ENCODE assay signal across 4 fruit fly cellular contexts in genomic region chrX:15501706-15502267, dm6.
TF ChIP-seq lines count a peak whose summit lies in the region.

No protein-coding gene starts in this region.

- no peak for TF ChIP-seq CTCF in whole organism, embryonic (GFP tag; optimal IDR thresholded peaks at IDR 0.05; lab: Kevin White, UChicago)

TF ChIP-seq in whole organism, adult, 20 proteins besides CTCF, POLR2A, EP300 and RAD21:
- TF ChIP-seq tj (GFP tag; optimal IDR thresholded peaks at IDR 0.05; lab: Kevin White, UChicago) (peak; percentile 26), cic (GFP tag; optimal IDR thresholded peaks at IDR 0.05; lab: Kevin White, UChicago) (no peak), CG12768 (GFP tag; optimal IDR thresholded peaks at IDR 0.05; lab: Kevin White, UChicago) (no peak), CG1620 (GFP tag; optimal IDR thresholded peaks at IDR 0.05; lab: Kevin White, UChicago) (no peak), Clk (GFP tag; optimal IDR thresholded peaks at IDR 0.05; lab: Kevin White, UChicago) (no peak), bab1 (GFP tag; optimal IDR thresholded peaks at IDR 0.05; lab: Kevin White, UChicago) (no peak), ovo (GFP tag; optimal IDR thresholded peaks at IDR 0.05; lab: Kevin White, UChicago) (no peak), toe (GFP tag; optimal IDR thresholded peaks at IDR 0.05; lab: Kevin White, UChicago) (no peak)

TF ChIP-seq in whole organism, embryonic, 481 proteins besides CTCF, POLR2A, EP300 and RAD21 (continues in another document):
- TF ChIP-seq CG10431 (GFP tag; optimal IDR thresholded peaks at IDR 0.05; lab: Kevin White, UChicago) (peak; percentile 19), lab (GFP tag; optimal IDR thresholded peaks at IDR 0.05; lab: Kevin White, UChicago) (peak; percentile 60), Mes4 (GFP tag; optimal IDR thresholded peaks at IDR 0.05; lab: Kevin White, UChicago) (no peak), Meics (GFP tag; optimal IDR thresholded peaks at IDR 0.05; lab: Kevin White, UChicago) (peak; percentile 21), Pdp1 (GFP tag; optimal IDR thresholded peaks at IDR 0.05; lab: Kevin White, UChicago) (no peak), CG7963 (GFP tag; IDR thresholded peaks at IDR 0.05; lab: Robert Waterston, UW; ENCODE audit: partially characterized antibody) (no peak), CG10543 (GFP tag; optimal IDR thresholded peaks at IDR 0.05; lab: Kevin White, UChicago) (peak; percentile 6), sens (GFP tag; lab: Kevin White, UChicago) (peak; percentile 37), nerfin-1 (tag; optimal IDR thresholded peaks at IDR 0.05; lab: Kevin White, UChicago) (no peak), Taf1 (GFP tag; IDR thresholded peaks at IDR 0.05; lab: Robert Waterston, UW) (no peak), CG12769 (tag; optimal IDR thresholded peaks at IDR 0.05; lab: Kevin White, UChicago) (peak; percentile 5), HHEX (GFP tag; optimal IDR thresholded peaks at IDR 0.05; lab: Kevin White, UChicago) (peak; percentile 22), Dfd (GFP tag; optimal IDR thresholded peaks at IDR 0.05; lab: Kevin White, UChicago) (no peak), D19A (tag; optimal IDR thresholded peaks at IDR 0.05; lab: Kevin White, UChicago) (peak; percentile 74), zfh1 (GFP tag; IDR thresholded peaks at IDR 0.05; lab: Robert Waterston, UW) (no peak), MTF-1 (GFP tag; optimal IDR thresholded peaks at IDR 0.05; lab: Kevin White, UChicago; ENCODE audit: borderline replicate concordance) (peak; percentile 14), CG8944 (GFP tag; optimal IDR thresholded peaks at IDR 0.05; lab: Kevin White, UChicago) (no peak), Deaf1 (tag; optimal IDR thresholded peaks at IDR 0.05; lab: Kevin White, UChicago) (peak; percentile 14), CG34376 (GFP tag; optimal IDR thresholded peaks at IDR 0.05; lab: Kevin White, UChicago) (peak; percentile 28), CG8388 (GFP tag; optimal IDR thresholded peaks at IDR 0.05; lab: Kevin White, UChicago) (no peak), kni (GFP tag; optimal IDR thresholded peaks at IDR 0.05; lab: Kevin White, UChicago) (peak; percentile 31), grn (GFP tag; optimal IDR thresholded peaks at IDR 0.05; lab: Kevin White, UChicago) (peak; percentile 37), Oli (tag; optimal IDR thresholded peaks at IDR 0.05; lab: Kevin White, UChicago) (no peak), Med (GFP tag; lab: Kevin White, UChicago) (peak; percentile 68), Hmr (GFP tag; optimal IDR thresholded peaks at IDR 0.05; lab: Kevin White, UChicago) (peak; percentile 6), CG18599 (GFP tag; optimal IDR thresholded peaks at IDR 0.05; lab: Kevin White, UChicago) (peak; percentile 24), al (GFP tag; IDR thresholded peaks at IDR 0.05; lab: Robert Waterston, UW) (no peak), CG16815 (GFP tag; optimal IDR thresholded peaks at IDR 0.05; lab: Kevin White, UChicago) (no peak), CG12391 (tag; optimal IDR thresholded peaks at IDR 0.05; lab: Kevin White, UChicago) (no peak)

TF ChIP-seq in whole organism, prepupa, 60 proteins besides CTCF, POLR2A, EP300 and RAD21:
- TF ChIP-seq CG8119 (GFP tag; IDR thresholded peaks at IDR 0.05; lab: Robert Waterston, UW) = no peak
- TF ChIP-seq achi (GFP tag; optimal IDR thresholded peaks at IDR 0.05; lab: Kevin White, UChicago) = no peak
- no peak for TF ChIP-seq CG1621 (tag; optimal IDR thresholded peaks at IDR 0.05; lab: Kevin White, UChicago)
- TF ChIP-seq Hr38 (GFP tag; optimal IDR thresholded peaks at IDR 0.05; lab: Kevin White, UChicago) = no peak
- no peak for TF ChIP-seq dsx (GFP tag; optimal IDR thresholded peaks at IDR 0.05; lab: Kevin White, UChicago; ENCODE audit: poor library complexity, severe bottlenecking)
- TF ChIP-seq cyc (GFP tag; optimal IDR thresholded peaks at IDR 0.05; lab: Kevin White, UChicago) = no peak
- no peak for TF ChIP-seq Blimp-1 (GFP tag; optimal IDR thresholded peaks at IDR 0.05; lab: Kevin White, UChicago)
- TF ChIP-seq net (GFP tag; optimal IDR thresholded peaks at IDR 0.05; lab: Kevin White, UChicago) = no peak
- TF ChIP-seq svp (GFP tag; lab: Kevin White, UChicago) = peak; percentile 76
- TF ChIP-seq spab (GFP tag; optimal IDR thresholded peaks at IDR 0.05; lab: Kevin White, UChicago) = no peak
- TF ChIP-seq Hr4 (GFP tag; optimal IDR thresholded peaks at IDR 0.05; lab: Kevin White, UChicago) = no peak
- TF ChIP-seq salr (GFP tag; optimal IDR thresholded peaks at IDR 0.05; lab: Kevin White, UChicago) = no peak
- TF ChIP-seq CG16779 (tag; optimal IDR thresholded peaks at IDR 0.05; lab: Kevin White, UChicago) = no peak
- no peak for TF ChIP-seq CG10669 (GFP tag; optimal IDR thresholded peaks at IDR 0.05; lab: Kevin White, UChicago)
- peak; percentile 49 for TF ChIP-seq fkh (GFP tag; optimal IDR thresholded peaks at IDR 0.05; lab: Kevin White, UChicago)
- no peak for TF ChIP-seq CG32006 (GFP tag; optimal IDR thresholded peaks at IDR 0.05; lab: Kevin White, UChicago)
- TF ChIP-seq Sox102F (GFP tag; optimal IDR thresholded peaks at IDR 0.05; lab: Kevin White, UChicago) = no peak
- TF ChIP-seq vri (GFP tag; optimal IDR thresholded peaks at IDR 0.05; lab: Kevin White, UChicago) = peak; percentile 49
- no peak for TF ChIP-seq Eip78C (GFP tag; lab: Kevin White, UChicago)

TF ChIP-seq in whole organism, wandering third instar larva, 38 proteins besides CTCF, POLR2A, EP300 and RAD21:
- TF ChIP-seq Abd-B (GFP tag; optimal IDR thresholded peaks at IDR 0.05; lab: Kevin White, UChicago) = no peak
- no peak for TF ChIP-seq Hr78 (GFP tag; optimal IDR thresholded peaks at IDR 0.05; lab: Kevin White, UChicago)
- peak; percentile 45 for TF ChIP-seq psq (GFP tag; optimal IDR thresholded peaks at IDR 0.05; lab: Kevin White, UChicago)
- peak; percentile 25 for TF ChIP-seq rgr (GFP tag; optimal IDR thresholded peaks at IDR 0.05; lab: Kevin White, UChicago)
- TF ChIP-seq foxo (GFP tag; optimal IDR thresholded peaks at IDR 0.05; lab: Kevin White, UChicago) = no peak
- TF ChIP-seq sv (GFP tag; optimal IDR thresholded peaks at IDR 0.05; lab: Kevin White, UChicago) = no peak
- no peak for TF ChIP-seq CG9705 (GFP tag; optimal IDR thresholded peaks at IDR 0.05; lab: Kevin White, UChicago)
- no peak for TF ChIP-seq HLH106 (tag; optimal IDR thresholded peaks at IDR 0.05; lab: Kevin White, UChicago)
- no peak for TF ChIP-seq usp (GFP tag; optimal IDR thresholded peaks at IDR 0.05; lab: Kevin White, UChicago)
- peak; percentile 75 for TF ChIP-seq Hr83 (GFP tag; optimal IDR thresholded peaks at IDR 0.05; lab: Kevin White, UChicago; ENCODE audit: poor library complexity, severe bottlenecking)
- peak in 1 of 2 experiments; percentile 39 for TF ChIP-seq dl (GFP tag; optimal IDR thresholded peaks at IDR 0.05; lab: Kevin White, UChicago; ENCODE audit: insufficient read depth in 1 of 2, partially characterized antibody in 2 of 2)
- no peak for TF ChIP-seq CrebA (GFP tag; optimal IDR thresholded peaks at IDR 0.05; lab: Kevin White, UChicago; ENCODE audit: borderline replicate concordance)
- no peak for TF ChIP-seq tai (GFP tag; optimal IDR thresholded peaks at IDR 0.05; lab: Kevin White, UChicago)
- no peak for TF ChIP-seq Dif (GFP tag; optimal IDR thresholded peaks at IDR 0.05; lab: Kevin White, UChicago; ENCODE audit: partially characterized antibody)
- no peak for TF ChIP-seq Hnf4 (GFP tag; optimal IDR thresholded peaks at IDR 0.05; lab: Kevin White, UChicago)
- TF ChIP-seq h (GFP tag; optimal IDR thresholded peaks at IDR 0.05; lab: Kevin White, UChicago) = no peak
